Worm (Caenorhabditis elegans): ENCODE measurements around the gene spp-24.

DNA sequence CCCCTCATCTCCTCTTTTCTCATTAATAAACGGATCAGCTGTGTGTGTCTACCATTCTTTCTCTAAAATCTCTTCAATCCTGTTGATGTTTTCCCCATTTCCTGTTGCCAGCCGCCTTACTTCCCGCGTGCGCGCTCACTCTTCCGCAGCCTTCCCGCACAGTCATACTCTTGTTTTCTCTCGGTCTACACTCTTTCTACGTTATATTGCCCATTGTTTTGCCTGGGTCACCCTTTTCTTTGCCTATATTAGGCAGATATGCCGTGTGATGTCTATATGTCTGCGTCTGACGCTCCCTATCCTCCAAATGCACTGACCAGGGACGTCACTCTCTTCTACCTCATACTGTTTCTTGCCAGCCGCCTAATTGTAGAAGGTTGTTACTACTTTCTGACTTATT is 27.0 kb upstream of the spp-24 start:
- TF ChIP-seq him-1 (tag; optimal IDR thresholded peaks at IDR 0.05) (no peak), dao-5 (tag; optimal IDR thresholded peaks at IDR 0.05) (no peak), W03F9.2 (tag; optimal IDR thresholded peaks at IDR 0.05) (no peak)
